Worm (Caenorhabditis elegans) whole organism, L4 larva: ENCODE data around the gene C53C7.3.

Experiments used
- Y48G9A.11 ChIP-seq: fragments of 200-800 bp; sonication (Bioruptor generic); IDR thresholded peaks from 2 replicates; pipeline ENCODE4 v1.3.6; 2022; ENCODE audit warnings: missing genetic modification reagents, missing genetic modification characterization, missing compliant biosample characterization
- aha-1 ChIP-seq: fragments of 150-350 bp; peaks from one replicate; lab custom pipeline; 2014; ENCODE audit warnings: missing biosample characterization, missing genetic modification characterization
- aly-2 ChIP-seq: sonication (generic microtip); optimal IDR thresholded peaks from 2 replicates; lab custom pipeline; 2018; ENCODE audit warnings: missing biosample characterization, missing genetic modification characterization
- lsy-2 ChIP-seq, 2 experiments: fragments of 150-350 bp in 1 of 2; sonication (generic microtip) in 1 of 2; optimal IDR thresholded peaks; 2 replicates each; lab custom pipeline; 2014 to 2017; ENCODE audit warnings: missing biosample characterization in 2 of 2, missing genetic modification characterization in 2 of 2
- nhr-11 ChIP-seq: fragments of 150-350 bp; optimal IDR thresholded peaks from 2 replicates; lab custom pipeline; 2014; ENCODE audit warnings: missing biosample characterization, missing genetic modification characterization

DNA sequence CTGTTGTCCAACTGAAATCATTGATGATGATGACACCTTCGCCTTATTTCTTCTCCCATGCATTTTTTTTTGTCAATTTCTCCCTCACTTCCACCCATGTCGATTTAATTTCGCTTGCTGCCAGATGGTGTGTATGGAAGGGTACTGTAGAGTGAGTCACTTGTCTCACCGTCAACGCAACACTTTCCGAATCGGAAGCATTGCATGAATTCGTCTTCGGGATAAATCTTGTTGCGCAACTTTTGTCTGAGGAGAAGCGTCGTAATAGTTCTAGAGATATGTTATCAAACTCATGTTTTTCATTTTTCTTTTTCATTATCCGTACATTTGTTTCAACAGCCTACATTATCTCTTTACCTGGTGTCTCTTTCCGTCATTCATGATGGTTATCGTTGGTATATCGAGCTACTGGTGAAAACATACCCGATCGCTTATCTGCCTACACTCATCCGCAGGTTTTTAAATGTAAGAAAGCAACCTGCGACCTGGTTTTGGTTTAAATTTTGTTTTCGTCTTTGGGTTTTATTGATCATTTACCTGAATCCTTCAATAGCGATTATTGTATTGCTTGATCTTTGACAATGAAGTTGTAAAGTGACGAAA, 43.8 kb upstream of the C53C7.3 start:
- TF ChIP-seq lsy-2 (tag; optimal IDR thresholded peaks at IDR 0.05; lab: Kevin White, UChicago) (no peak), aly-2 (no peak), aha-1 (tag; lab: Kevin White, UChicago) (no peak), nhr-11 (no peak), Y48G9A.11 (GFP tag; lab: Robert Waterston, UW) (no peak)
